Worm (Caenorhabditis elegans) whole organism, midembryonic: Measurements from ENCODE around the gene F44B9.10.

Experiments used
- cog-1 ChIP-seq: sonication (generic microtip); optimal IDR thresholded peaks from 2 replicates; lab custom pipeline; 2016; ENCODE audit warnings: missing genetic modification characterization, missing compliant biosample characterization
- flt-1 ChIP-seq: fragments of 200-800 bp; sonication (Bioruptor generic); IDR thresholded peaks from 2 replicates; pipeline ENCODE4 v1.3.6; 2022; ENCODE audit warnings: missing genetic modification characterization, missing compliant biosample characterization
- klf-2 ChIP-seq: fragments of 200-800 bp; sonication (Bioruptor generic); conservative IDR thresholded peaks from 2 replicates; pipeline ENCODE4 v1.3.6; 2022; ENCODE audit warnings: missing genetic modification reagents, missing genetic modification characterization, missing compliant biosample characterization
- ref-1 ChIP-seq: fragments of 200-800 bp; sonication (Bioruptor generic); conservative IDR thresholded peaks from 2 replicates; pipeline ENCODE4 v1.3.6; 2022; ENCODE audit warnings: missing genetic modification reagents, missing genetic modification characterization, missing compliant biosample characterization
- ztf-29 ChIP-seq: fragments of 200-800 bp; sonication (Bioruptor generic); IDR thresholded peaks from 2 replicates; pipeline ENCODE4 v1.3.6; 2022; ENCODE audit warnings: missing genetic modification reagents, missing genetic modification characterization, missing compliant biosample characterization

DNA sequence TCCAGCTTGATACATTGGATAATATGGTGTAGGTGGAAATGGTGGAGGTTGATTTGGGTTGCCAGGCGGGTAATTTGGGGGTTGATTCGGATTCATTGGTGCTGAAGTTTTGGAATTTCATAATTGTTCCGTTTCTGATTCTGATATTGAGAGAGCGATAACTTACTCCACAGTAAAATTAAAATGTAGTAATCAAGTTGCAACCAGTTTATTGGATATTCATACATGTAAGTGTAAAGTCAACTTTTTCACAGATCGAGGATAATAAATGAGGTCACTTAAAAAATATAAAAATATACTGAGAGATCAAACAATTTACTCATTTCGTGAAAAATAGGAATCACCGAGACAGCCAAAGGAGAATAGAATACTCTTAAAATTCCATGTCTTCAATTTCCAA, 5.5 kb downstream of the F44B9.10 start, which contains the start of gene mdt-30:
- no peak for TF ChIP-seq ztf-29 (GFP tag; lab: Robert Waterston, UW)
- TF ChIP-seq ref-1 = no peak
- TF ChIP-seq cog-1 (tag; lab: Kevin White, UChicago) = no peak
- TF ChIP-seq klf-2 (GFP tag; lab: Robert Waterston, UW) = no peak
- TF ChIP-seq flt-1 (GFP tag; lab: Robert Waterston, UW) = no peak
